Worm (Caenorhabditis elegans) whole organism, mixed stage, embryonic: Measurements from ENCODE around the gene C44H4.4.

ENCODE experiments used
- M03D4.4 ChIP-seq: sonication (generic microtip); optimal IDR thresholded peaks from 2 replicates; lab custom pipeline; 2017; ENCODE audit warnings: mild to moderate bottlenecking, missing genetic modification characterization, missing compliant biosample characterization
- bed-3 ChIP-seq: fragments of 200-800 bp; sonication (Bioruptor generic); optimal IDR thresholded peaks from 3 replicates; lab custom pipeline; 2018; ENCODE audit warnings: mild to moderate bottlenecking, missing genetic modification characterization, moderate library complexity, missing compliant biosample characterization
- blmp-1 ChIP-seq: fragments of 150-350 bp; optimal IDR thresholded peaks from 2 replicates; lab custom pipeline; 2014; ENCODE audit warnings: missing biosample characterization, missing genetic modification characterization
- ceh-39 ChIP-seq: fragments of 150-350 bp; optimal IDR thresholded peaks from 2 replicates; lab custom pipeline; 2014; ENCODE audit warnings: missing biosample characterization, missing genetic modification characterization
- ceh-43 ChIP-seq: fragments of 200-800 bp; sonication (Bioruptor generic); optimal IDR thresholded peaks from 2 replicates; lab custom pipeline; 2018; ENCODE audit warnings: mild to moderate bottlenecking, missing genetic modification characterization, moderate library complexity, missing compliant biosample characterization
- ceh-83 ChIP-seq: fragments of 200-800 bp; sonication (Bioruptor generic); optimal IDR thresholded peaks from 2 replicates; lab custom pipeline; 2018; ENCODE audit warnings: mild to moderate bottlenecking, missing genetic modification characterization, missing compliant biosample characterization
- ces-1 ChIP-seq: fragments of 150-350 bp; optimal IDR thresholded peaks from 2 replicates; lab custom pipeline; 2014; ENCODE audit warnings: missing biosample characterization, missing genetic modification reagents, missing genetic modification characterization
- cnd-1 ChIP-seq: fragments of 200-800 bp; sonication (Bioruptor generic); optimal IDR thresholded peaks from 2 replicates; lab custom pipeline; 2018; ENCODE audit warnings: mild to moderate bottlenecking, missing genetic modification characterization, missing compliant biosample characterization
- drap-1 ChIP-seq: fragments of 200-800 bp; sonication (Bioruptor generic); optimal IDR thresholded peaks from 3 replicates; lab custom pipeline; 2018; ENCODE audit warnings: mild to moderate bottlenecking, missing genetic modification characterization, missing compliant biosample characterization
- elt-1 ChIP-seq: sonication (generic microtip); optimal IDR thresholded peaks from 2 replicates; lab custom pipeline; 2017; ENCODE audit warnings: missing genetic modification characterization, mild to moderate bottlenecking, missing compliant biosample characterization, antibody characterized with exemption, moderate library complexity, borderline replicate concordance; ENCODE audit not compliant: insufficient read depth
- elt-3 ChIP-seq: fragments of 150-350 bp; optimal IDR thresholded peaks from 2 replicates; lab custom pipeline; 2014; ENCODE audit warnings: missing biosample characterization, missing genetic modification characterization
- flh-1 ChIP-seq: fragments of 200-800 bp; sonication (Bioruptor generic); optimal IDR thresholded peaks from 2 replicates; lab custom pipeline; 2018; ENCODE audit warnings: mild to moderate bottlenecking, missing genetic modification characterization, moderate library complexity, missing compliant biosample characterization
- ham-2 ChIP-seq: fragments of 200-800 bp; sonication (Bioruptor generic); optimal IDR thresholded peaks from 2 replicates; lab custom pipeline; 2018; ENCODE audit warnings: mild to moderate bottlenecking, missing genetic modification characterization, missing compliant biosample characterization
- hlh-1 ChIP-seq: fragments of 150-350 bp; optimal IDR thresholded peaks from 2 replicates; lab custom pipeline; 2014; ENCODE audit warnings: missing biosample characterization, missing genetic modification reagents, missing genetic modification characterization
- lin-13 ChIP-seq: fragments of 150-350 bp; optimal IDR thresholded peaks from 2 replicates; lab custom pipeline; 2014; ENCODE audit warnings: missing biosample characterization, missing genetic modification characterization
- lin-32 ChIP-seq: fragments of 200-800 bp; sonication (Bioruptor generic); optimal IDR thresholded peaks from 2 replicates; lab custom pipeline; 2018; ENCODE audit warnings: mild to moderate bottlenecking, missing genetic modification characterization, missing compliant biosample characterization
- lsy-2 ChIP-seq: fragments of 150-350 bp; optimal IDR thresholded peaks from 2 replicates; lab custom pipeline; 2014; ENCODE audit warnings: missing biosample characterization, missing genetic modification characterization
- mab-5 ChIP-seq: fragments of 150-350 bp; optimal IDR thresholded peaks from 2 replicates; lab custom pipeline; 2014; ENCODE audit warnings: missing biosample characterization, missing genetic modification characterization
- mep-1 ChIP-seq: fragments of 150-350 bp; optimal IDR thresholded peaks from 2 replicates; lab custom pipeline; 2017; ENCODE audit warnings: missing biosample characterization, missing genetic modification reagents, missing genetic modification characterization, inconsistent platforms
- mls-2 ChIP-seq: sonication (generic microtip); optimal IDR thresholded peaks from 2 replicates; lab custom pipeline; 2016; ENCODE audit warnings: mild to moderate bottlenecking, missing genetic modification characterization, moderate library complexity, missing compliant biosample characterization
- nhr-2 ChIP-seq: fragments of 150-350 bp; optimal IDR thresholded peaks from 2 replicates; lab custom pipeline; 2014; ENCODE audit warnings: missing biosample characterization, missing genetic modification characterization
- nhr-237 ChIP-seq: fragments of 150-350 bp; optimal IDR thresholded peaks from 2 replicates; lab custom pipeline; 2014; ENCODE audit warnings: missing biosample characterization, missing genetic modification characterization
- nhr-28 ChIP-seq: fragments of 150-350 bp; optimal IDR thresholded peaks from 2 replicates; lab custom pipeline; 2014; ENCODE audit warnings: missing biosample characterization, missing genetic modification characterization
- nhr-76 ChIP-seq: sonication (generic microtip); optimal IDR thresholded peaks from 2 replicates; lab custom pipeline; 2017; ENCODE audit warnings: missing biosample characterization, missing genetic modification characterization
- pha-4 ChIP-seq: fragments of 150-350 bp; optimal IDR thresholded peaks from 2 replicates; lab custom pipeline; 2018; ENCODE audit warnings: missing biosample characterization, missing genetic modification reagents, missing genetic modification characterization
- sem-2 ChIP-seq: fragments of 200-800 bp; sonication (Bioruptor generic); optimal IDR thresholded peaks from 2 replicates; lab custom pipeline; 2018; ENCODE audit warnings: mild to moderate bottlenecking, missing genetic modification characterization, missing compliant biosample characterization
- snpc-4 ChIP-seq: fragments of 150-350 bp; optimal IDR thresholded peaks from 2 replicates; lab custom pipeline; 2014; ENCODE audit warnings: missing biosample characterization, missing genetic modification characterization
- sptf-1 ChIP-seq: sonication (generic microtip); optimal IDR thresholded peaks from 2 replicates; lab custom pipeline; 2017; ENCODE audit warnings: mild to moderate bottlenecking, missing genetic modification characterization, moderate library complexity, missing compliant biosample characterization
- unc-120 ChIP-seq: sonication (generic microtip); optimal IDR thresholded peaks from 2 replicates; lab custom pipeline; 2017; ENCODE audit warnings: missing genetic modification characterization, missing compliant biosample characterization; ENCODE audit not compliant: poor library complexity, severe bottlenecking
- unc-39 ChIP-seq: fragments of 150-350 bp; optimal IDR thresholded peaks from 2 replicates; lab custom pipeline; 2014; ENCODE audit warnings: missing biosample characterization, missing genetic modification characterization
- unc-62 ChIP-seq: fragments of 150-350 bp; optimal IDR thresholded peaks from 2 replicates; lab custom pipeline; 2014; ENCODE audit warnings: missing biosample characterization, missing genetic modification reagents, missing genetic modification characterization
- zip-8 ChIP-seq: fragments of 150-350 bp; optimal IDR thresholded peaks from 2 replicates; lab custom pipeline; 2014; ENCODE audit warnings: missing biosample characterization, missing genetic modification characterization
- ztf-11 ChIP-seq: fragments of 150-350 bp; optimal IDR thresholded peaks from 2 replicates; lab custom pipeline; 2014; ENCODE audit warnings: missing biosample characterization, missing genetic modification characterization

The C44H4.4 gene

ce11 chrX:14563818-14564217 lies 25.1 kb downstream of the C44H4.4 start:
- TF ChIP-seq ces-1 (GFP tag; lab: Kevin White, UChicago): no peak
- no peak for TF ChIP-seq pha-4 (tag; lab: Kevin White, UChicago)
- TF ChIP-seq unc-62 (GFP tag; lab: Kevin White, UChicago): no peak
- TF ChIP-seq unc-39 (tag; lab: Kevin White, UChicago): no peak

ce11 chrX:14562286-14563086 lies 26.4 kb downstream of the C44H4.4 start:
- TF ChIP-seq nhr-76 (tag; lab: Kevin White, UChicago) (no peak), unc-62 (GFP tag; lab: Kevin White, UChicago) (peak; percentile 53), blmp-1 (tag; lab: Kevin White, UChicago) (no peak), drap-1 (no peak), ham-2 (GFP tag; lab: Kevin White, UChicago) (no peak), hlh-1 (tag; lab: Kevin White, UChicago) (peak; percentile 48), unc-120 (tag; lab: Kevin White, UChicago) (no peak), elt-1 (tag; lab: Kevin White, UChicago) (peak; percentile 87), zip-8 (tag; lab: Kevin White, UChicago) (no peak), lin-32 (GFP tag; lab: Kevin White, UChicago) (no peak), sptf-1 (no peak), lin-13 (no peak), ceh-39 (tag; lab: Kevin White, UChicago) (no peak), ztf-11 (tag; lab: Kevin White, UChicago) (no peak), ceh-83 (GFP tag; lab: Kevin White, UChicago) (no peak)

- TF ChIP-seq elt-1 (tag; lab: Kevin White, UChicago): no peak
- no peak for TF ChIP-seq ceh-43
- TF ChIP-seq lin-13: no peak
- TF ChIP-seq mep-1 (tag; lab: Kevin White, UChicago): no peak
- TF ChIP-seq snpc-4 (tag; lab: Kevin White, UChicago): no peak
- peak; percentile 1 for TF ChIP-seq lsy-2 (tag; lab: Kevin White, UChicago)
- TF ChIP-seq zip-8 (tag; lab: Kevin White, UChicago): no peak
- no peak for TF ChIP-seq bed-3
- no peak for TF ChIP-seq ceh-39 (tag; lab: Kevin White, UChicago)
- TF ChIP-seq ham-2 (GFP tag; lab: Kevin White, UChicago): no peak
- no peak for TF ChIP-seq nhr-76 (tag; lab: Kevin White, UChicago)
- no peak for TF ChIP-seq sem-2 (GFP tag; lab: Kevin White, UChicago)
- TF ChIP-seq hlh-1 (tag; lab: Kevin White, UChicago): peak; percentile 80
- no peak for TF ChIP-seq flh-1 (GFP tag; lab: Kevin White, UChicago)
- TF ChIP-seq unc-62 (GFP tag; lab: Kevin White, UChicago): peak; percentile 11
- peak; percentile 64 for TF ChIP-seq ces-1 (GFP tag; lab: Kevin White, UChicago)
- TF ChIP-seq M03D4.4 (tag; lab: Kevin White, UChicago): peak; percentile 38
- TF ChIP-seq nhr-2 (tag; lab: Kevin White, UChicago): no peak
- TF ChIP-seq mls-2 (tag; lab: Kevin White, UChicago): no peak
- TF ChIP-seq pha-4 (tag; lab: Kevin White, UChicago): no peak
- no peak for TF ChIP-seq mab-5 (tag; lab: Kevin White, UChicago)
- peak; percentile 9 for TF ChIP-seq drap-1
- no peak for TF ChIP-seq cnd-1 (tag; lab: Kevin White, UChicago)
- TF ChIP-seq blmp-1 (tag; lab: Kevin White, UChicago): no peak
- peak; percentile 59 for TF ChIP-seq unc-120 (tag; lab: Kevin White, UChicago)
- TF ChIP-seq nhr-237 (tag; lab: Kevin White, UChicago): peak; percentile 5
Observed at ce11 chrX:14561416-14561973, 27.4 kb downstream of the C44H4.4 start.

ce11 chrX:14560297-14560680 lies 28.6 kb downstream of the C44H4.4 start:
- TF ChIP-seq unc-120 (tag; lab: Kevin White, UChicago) (peak; percentile 85), nhr-237 (tag; lab: Kevin White, UChicago) (peak; percentile 95), hlh-1 (tag; lab: Kevin White, UChicago) (peak; percentile 62), sptf-1 (peak; percentile 30), ham-2 (GFP tag; lab: Kevin White, UChicago) (peak; percentile 94), drap-1 (peak; percentile 29), blmp-1 (tag; lab: Kevin White, UChicago) (peak; percentile 74), ceh-39 (tag; lab: Kevin White, UChicago) (no peak), cnd-1 (tag; lab: Kevin White, UChicago) (no peak), nhr-28 (tag; lab: Kevin White, UChicago) (peak; percentile 23), elt-3 (tag; lab: Kevin White, UChicago) (peak; percentile 93), ces-1 (GFP tag; lab: Kevin White, UChicago) (peak; percentile 54), pha-4 (tag; lab: Kevin White, UChicago) (peak; percentile 88), elt-1 (tag; lab: Kevin White, UChicago) (peak; percentile 56), snpc-4 (tag; lab: Kevin White, UChicago) (no peak), mep-1 (tag; lab: Kevin White, UChicago) (peak; percentile 45), zip-8 (tag; lab: Kevin White, UChicago) (no peak), unc-62 (GFP tag; lab: Kevin White, UChicago) (peak; percentile 93)
- TF ChIP-seq, all 35 proteins: peak for 14
